Fruit fly (Drosophila melanogaster) whole organism, embryonic: ENCODE measurements around the gene Cog3.

Experiments used
- B-H1 ChIP-seq: fragments of 200-800 bp; sonication (Bioruptor generic); IDR thresholded peaks from 3 replicates; pipeline ENCODE4 v1.3.6; 2022; ENCODE audit warnings: missing biosample characterization, missing genetic modification characterization
- CG10321 ChIP-seq: fragments of 200-800 bp; sonication (Bioruptor generic); IDR thresholded peaks from 2 replicates; pipeline ENCODE4 v1.3.6; 2022; ENCODE audit warnings: missing biosample characterization, missing genetic modification characterization
- CG11093 ChIP-seq: fragments of 200-800 bp; sonication (Bioruptor generic); IDR thresholded peaks from 3 replicates; pipeline ENCODE4 v1.3.6; 2022; ENCODE audit warnings: missing biosample characterization, missing genetic modification characterization
- CG11398 ChIP-seq: fragments of 200-800 bp; sonication (Bioruptor generic); optimal IDR thresholded peaks from 2 replicates; lab custom pipeline; 2016; ENCODE audit warnings: missing biosample characterization, missing genetic modification characterization
- CG11560 ChIP-seq: fragments of 200-800 bp; sonication (Bioruptor generic); IDR thresholded peaks from 3 replicates; pipeline ENCODE4 v1.3.6; 2022; ENCODE audit warnings: missing biosample characterization, missing genetic modification characterization
- CG12659 ChIP-seq: fragments of 200-800 bp; sonication (Bioruptor generic); optimal IDR thresholded peaks from 3 replicates; lab custom pipeline; 2017; ENCODE audit warnings: mild to moderate bottlenecking, missing biosample characterization, missing genetic modification reagents, missing genetic modification characterization
- CG13424 ChIP-seq: fragments of 200-800 bp; sonication (Bioruptor generic); optimal IDR thresholded peaks from 2 replicates; lab custom pipeline; 2019; ENCODE audit warnings: missing biosample characterization, mild to moderate bottlenecking, missing genetic modification characterization, moderate library complexity
- CG14014 ChIP-seq: fragments of 200-800 bp; sonication (Bioruptor generic); IDR thresholded peaks from 2 replicates; pipeline ENCODE4 v1.3.6; 2022; ENCODE audit warnings: missing biosample characterization, missing genetic modification characterization
- CG17361 ChIP-seq: fragments of 200-800 bp; sonication (Bioruptor generic); IDR thresholded peaks from 3 replicates; pipeline ENCODE4 v1.3.6; 2022; ENCODE audit warnings: missing biosample characterization, missing genetic modification characterization
- CG18262 ChIP-seq: fragments of 200-800 bp; optimal IDR thresholded peaks from 3 replicates; lab custom pipeline; 2019; ENCODE audit warnings: missing biosample characterization, mild to moderate bottlenecking, missing genetic modification characterization, moderate library complexity
- CG1832 ChIP-seq: fragments of 200-800 bp; sonication (Bioruptor generic); optimal IDR thresholded peaks from 2 replicates; lab custom pipeline; 2017; ENCODE audit warnings: missing biosample characterization, mild to moderate bottlenecking, missing genetic modification characterization, inconsistent platforms
- CG18764 ChIP-seq: fragments of 200-800 bp; sonication (Bioruptor generic); optimal IDR thresholded peaks from 3 replicates; lab custom pipeline; 2016; ENCODE audit warnings: missing biosample characterization, missing genetic modification characterization
- CG2120 ChIP-seq: fragments of 200-800 bp; sonication (Bioruptor generic); optimal IDR thresholded peaks from 3 replicates; lab custom pipeline; 2016; ENCODE audit warnings: missing biosample characterization, missing genetic modification characterization
- CG2875 ChIP-seq: fragments of 200-800 bp; sonication (Bioruptor generic); optimal IDR thresholded peaks from 2 replicates; lab custom pipeline; 2017; ENCODE audit warnings: missing biosample characterization, mild to moderate bottlenecking, missing genetic modification characterization, missing genetic modification reagents
- CG30020 ChIP-seq: fragments of 200-800 bp; optimal IDR thresholded peaks from 2 replicates; lab custom pipeline; 2019; ENCODE audit warnings: missing biosample characterization, mild to moderate bottlenecking, missing genetic modification characterization, moderate library complexity
- CG32767 ChIP-seq: fragments of 200-800 bp; sonication (Bioruptor generic); IDR thresholded peaks from 2 replicates; pipeline ENCODE4 v1.3.6; 2022; ENCODE audit warnings: missing biosample characterization, missing genetic modification characterization
- CG33213 ChIP-seq: fragments of 200-800 bp; sonication (Bioruptor generic); optimal IDR thresholded peaks from 3 replicates; lab custom pipeline; 2016; ENCODE audit warnings: missing biosample characterization, missing genetic modification characterization
- CG4360 ChIP-seq: fragments of 200-800 bp; sonication (Bioruptor generic); IDR thresholded peaks from 2 replicates; pipeline ENCODE4 v1.3.6; 2022; ENCODE audit warnings: missing biosample characterization, missing genetic modification characterization
- CG4404 ChIP-seq: fragments of 200-800 bp; sonication (Bioruptor generic); IDR thresholded peaks from 2 replicates; pipeline ENCODE4 v1.3.6; 2022; ENCODE audit warnings: missing biosample characterization, missing genetic modification characterization
- CG4730 ChIP-seq: fragments of 200-800 bp; sonication (Bioruptor generic); IDR thresholded peaks from 2 replicates; pipeline ENCODE4 v1.3.6; 2022; ENCODE audit warnings: missing biosample characterization, missing genetic modification characterization
- CG6854 ChIP-seq: fragments of 200-800 bp; sonication (Bioruptor generic); optimal IDR thresholded peaks from 3 replicates; lab custom pipeline; 2017; ENCODE audit warnings: missing biosample characterization, mild to moderate bottlenecking, missing genetic modification characterization
- CG7987 ChIP-seq: fragments of 200-800 bp; sonication (Bioruptor generic); optimal IDR thresholded peaks from 2 replicates; lab custom pipeline; 2018; ENCODE audit warnings: missing biosample characterization, mild to moderate bottlenecking, missing genetic modification characterization, moderate library complexity
- CG8359 ChIP-seq: fragments of 200-800 bp; sonication (Bioruptor generic); optimal IDR thresholded peaks from 2 replicates; lab custom pipeline; 2017; ENCODE audit warnings: missing biosample characterization, mild to moderate bottlenecking, missing genetic modification characterization, borderline replicate concordance
- CG9876 ChIP-seq: fragments of 200-800 bp; sonication (Bioruptor generic); optimal IDR thresholded peaks from 2 replicates; lab custom pipeline; 2016; ENCODE audit warnings: missing biosample characterization, missing genetic modification characterization
- CTCF ChIP-seq: fragments of 200-800 bp; sonication (Bioruptor generic); optimal IDR thresholded peaks from 2 replicates; lab custom pipeline; 2017; ENCODE audit warnings: missing biosample characterization, mild to moderate bottlenecking, missing genetic modification characterization, moderate library complexity
- GATAe ChIP-seq: fragments of 200-800 bp; sonication (Bioruptor generic); conservative IDR thresholded peaks from 2 replicates; pipeline ENCODE4 v1.3.6; 2022; ENCODE audit warnings: missing biosample characterization, missing genetic modification characterization
- Gsc ChIP-seq: fragments of 200-800 bp; sonication (Bioruptor generic); IDR thresholded peaks from 2 replicates; pipeline ENCODE4 v1.3.6; 2022; ENCODE audit warnings: missing biosample characterization, missing genetic modification characterization
- HHEX ChIP-seq: fragments of 200-800 bp; sonication (Bioruptor generic); optimal IDR thresholded peaks from 3 replicates; lab custom pipeline; 2017; ENCODE audit warnings: missing biosample characterization, mild to moderate bottlenecking, missing genetic modification characterization, missing genetic modification reagents
- Hr3 ChIP-seq: fragments of 200-800 bp; sonication (Bioruptor generic); optimal IDR thresholded peaks from 3 replicates; lab custom pipeline; 2016; ENCODE audit warnings: missing biosample characterization, missing genetic modification characterization
- Kr ChIP-seq: fragments of 200-800 bp; sonication (Bioruptor generic); optimal IDR thresholded peaks from 2 replicates; lab custom pipeline; 2017; ENCODE audit warnings: missing biosample characterization, mild to moderate bottlenecking, missing genetic modification characterization
- Lim3 ChIP-seq: fragments of 200-800 bp; sonication (Bioruptor generic); IDR thresholded peaks from 2 replicates; pipeline ENCODE4 v1.3.6; 2022; ENCODE audit warnings: missing biosample characterization, missing genetic modification characterization
- NC2α ChIP-seq: fragments of 200-800 bp; sonication (Bioruptor generic); optimal IDR thresholded peaks from 2 replicates; lab custom pipeline; 2016; ENCODE audit warnings: missing biosample characterization, missing genetic modification characterization
- Opbp ChIP-seq: fragments of 200-800 bp; sonication (Bioruptor generic); IDR thresholded peaks from 3 replicates; pipeline ENCODE4 v1.3.6; 2022; ENCODE audit warnings: missing biosample characterization, missing genetic modification characterization; ENCODE audit not compliant: partially characterized antibody
- Poxn ChIP-seq: fragments of 200-800 bp; sonication (Bioruptor generic); IDR thresholded peaks from 2 replicates; pipeline ENCODE4 v1.3.6; 2022; ENCODE audit warnings: missing biosample characterization, missing genetic modification characterization
- Ravus ChIP-seq: fragments of 200-800 bp; sonication (Bioruptor generic); IDR thresholded peaks from 2 replicates; pipeline ENCODE4 v1.3.6; 2022; ENCODE audit warnings: missing biosample characterization, missing genetic modification characterization
- Side ChIP-seq: fragments of 200-800 bp; sonication (Bioruptor generic); optimal IDR thresholded peaks from 2 replicates; lab custom pipeline; 2016; ENCODE audit warnings: missing biosample characterization, missing genetic modification characterization
- Six4 ChIP-seq: fragments of 200-800 bp; sonication (Bioruptor generic); optimal IDR thresholded peaks from 2 replicates; lab custom pipeline; 2016; ENCODE audit warnings: missing biosample characterization, missing genetic modification characterization
- Usf ChIP-seq: fragments of 200-800 bp; sonication (Bioruptor generic); optimal IDR thresholded peaks from 2 replicates; lab custom pipeline; 2017; ENCODE audit warnings: missing genotype, missing biosample characterization, missing genetic modification characterization
- chn ChIP-seq: fragments of 200-800 bp; sonication (Bioruptor generic); optimal IDR thresholded peaks from 2 replicates; lab custom pipeline; 2016; ENCODE audit warnings: missing biosample characterization, missing genetic modification characterization
- crol ChIP-seq: fragments of 200-800 bp; sonication (Bioruptor generic); IDR thresholded peaks from 2 replicates; pipeline ENCODE4 v1.3.6; 2022; ENCODE audit warnings: missing biosample characterization, missing genetic modification characterization
- crp ChIP-seq, 2 experiments: fragments of 200-800 bp; sonication (Bioruptor generic); optimal IDR thresholded peaks; 2 replicates in 1 of 2; 3 replicates in 1 of 2; lab custom pipeline; 2017; ENCODE audit warnings: missing biosample characterization in 2 of 2, missing genetic modification characterization in 2 of 2, mild to moderate bottlenecking in 1 of 2, moderate library complexity in 1 of 2
- exex ChIP-seq: fragments of 200-800 bp; sonication (Bioruptor generic); optimal IDR thresholded peaks from 4 replicates; lab custom pipeline; 2018; ENCODE audit warnings: missing biosample characterization, mild to moderate bottlenecking, missing genetic modification characterization, moderate library complexity
- eyg ChIP-seq: fragments of 200-800 bp; sonication (Bioruptor generic); optimal IDR thresholded peaks from 3 replicates; lab custom pipeline; 2016; ENCODE audit warnings: missing biosample characterization, missing genetic modification characterization
- gt ChIP-seq: fragments of 200-800 bp; sonication (Bioruptor generic); IDR thresholded peaks from 2 replicates; pipeline ENCODE4 v1.3.6; 2022; ENCODE audit warnings: missing biosample characterization, missing genetic modification characterization
- kni ChIP-seq: fragments of 200-800 bp; sonication (Bioruptor generic); optimal IDR thresholded peaks from 3 replicates; lab custom pipeline; 2017; ENCODE audit warnings: mild to moderate bottlenecking, missing biosample characterization, missing genetic modification reagents, missing genetic modification characterization
- lab ChIP-seq: fragments of 200-800 bp; sonication (Bioruptor generic); optimal IDR thresholded peaks from 3 replicates; lab custom pipeline; 2017; ENCODE audit warnings: missing biosample characterization, missing genetic modification characterization, mild to moderate bottlenecking, moderate library complexity, missing genetic modification reagents
- lola ChIP-seq, 3 experiments: fragments of >200 bp in 2 of 3; fragments of 200-800 bp in 1 of 3; sonication (Bioruptor generic) in 1 of 3; optimal IDR thresholded peaks; 2 replicates each; lab custom pipeline; 2017 to 2019; ENCODE audit warnings: missing biosample characterization in 3 of 3, missing genetic modification characterization in 3 of 3, mild to moderate bottlenecking in 1 of 3, moderate library complexity in 1 of 3
- mam ChIP-seq: fragments of 200-800 bp; sonication (Bioruptor generic); optimal IDR thresholded peaks from 3 replicates; lab custom pipeline; 2016; ENCODE audit warnings: missing biosample characterization, missing genetic modification characterization
- nau ChIP-seq: fragments of 200-800 bp; sonication (Bioruptor generic); optimal IDR thresholded peaks from 3 replicates; lab custom pipeline; 2017; ENCODE audit warnings: missing biosample characterization, mild to moderate bottlenecking, missing genetic modification characterization, missing genetic modification reagents
- shn ChIP-seq: fragments of 200-800 bp; sonication (Bioruptor generic); optimal IDR thresholded peaks from 3 replicates; lab custom pipeline; 2016; ENCODE audit warnings: missing biosample characterization, missing genetic modification characterization
- trem ChIP-seq: fragments of 200-800 bp; optimal IDR thresholded peaks from 3 replicates; lab custom pipeline; 2019; ENCODE audit warnings: missing biosample characterization, mild to moderate bottlenecking, missing genetic modification characterization, moderate library complexity
- vfl ChIP-seq: fragments of 200-800 bp; sonication (Bioruptor generic); optimal IDR thresholded peaks from 2 replicates; lab custom pipeline; 2016; ENCODE audit warnings: missing biosample characterization, missing genetic modification characterization

Cog3 gene

dm6 chr2L:3435086-3435485, 21.8 kb downstream of the Cog3 start (continued):
- TF ChIP-seq CG10321 (GFP tag; lab: Robert Waterston, UW) (no peak), CG32767 (GFP tag; lab: Robert Waterston, UW) (0 out of 2 replicates have a peak, but pooled peaks have one; percentile 36), CG4404 (GFP tag; lab: Robert Waterston, UW) (peak; percentile 32), kni (no peak), crp (GFP tag; optimal IDR thresholded peaks at IDR 0.05; lab: Kevin White, UChicago) (no peak), CG30020 (tag; lab: Kevin White, UChicago) (no peak), NC2α (no peak), CG18262 (tag; lab: Kevin White, UChicago) (peak; percentile 60), CG11398 (no peak), CG13424 (tag; lab: Kevin White, UChicago) (peak; percentile 39), trem (tag; lab: Kevin White, UChicago) (peak; percentile 7), Kr (no peak), Poxn (no peak), shn (GFP tag; lab: Kevin White, UChicago) (no peak), Hr3 (GFP tag; lab: Kevin White, UChicago) (peak; percentile 33), B-H1 (GFP tag; lab: Robert Waterston, UW) (no peak), crol (GFP tag; lab: Robert Waterston, UW) (peak; percentile 61), CG18764 (GFP tag; lab: Kevin White, UChicago) (peak; percentile 5), CG7987 (GFP tag; lab: Kevin White, UChicago) (no peak), vfl (GFP tag; lab: Kevin White, UChicago) (no peak), Opbp (no peak), CG33213 (no peak), CG11560 (tag; lab: Robert Waterston, UW) (no peak), CG1832 (GFP tag; lab: Kevin White, UChicago) (no peak), lab (GFP tag; lab: Kevin White, UChicago) (peak; percentile 39), chn (peak; percentile 9), CG2120 (no peak), exex (tag; lab: Kevin White, UChicago) (no peak), lola (GFP tag; optimal IDR thresholded peaks at IDR 0.05; lab: Kevin White, UChicago) (peak in 1 of 3 experiments; percentile 49), CG17361 (GFP tag; lab: Robert Waterston, UW) (peak; percentile 49; the same call in 1 of the 3 replicates), Gsc (0 out of 2 replicates have a peak, but pooled peaks have one; percentile 31), Side (GFP tag; lab: Kevin White, UChicago) (peak; percentile 6), CG6854 (GFP tag; lab: Kevin White, UChicago) (no peak), CG11093 (GFP tag; lab: Robert Waterston, UW) (peak; percentile 58; the same call in 1 of the 3 replicates), HHEX (GFP tag; lab: Kevin White, UChicago) (no peak), CTCF (GFP tag; lab: Kevin White, UChicago) (no peak), Ravus (GFP tag; lab: Robert Waterston, UW) (no peak), Lim3 (GFP tag; lab: Robert Waterston, UW) (no peak), CG9876 (peak; percentile 12), gt (GFP tag; lab: Robert Waterston, UW) (no peak), CG4360 (GFP tag; lab: Robert Waterston, UW) (0 out of 2 replicates have a peak, but pooled peaks have one; percentile 25), CG2875 (GFP tag; lab: Kevin White, UChicago) (peak; percentile 20), CG12659 (no peak), CG14014 (GFP tag; lab: Robert Waterston, UW) (peak; percentile 47; the same call in 1 of the 2 replicates), CG4730 (GFP tag; lab: Robert Waterston, UW) (0 out of 2 replicates have a peak, but pooled peaks have one; percentile 23), Six4 (no peak), nau (no peak), Usf (no peak), mam (no peak), eyg (GFP tag; lab: Kevin White, UChicago) (no peak), CG8359 (no peak), GATAe (no peak)
